Fruit fly (Drosophila melanogaster): ENCODE results near the gene ppk27.

The ppk27 gene

DNA sequence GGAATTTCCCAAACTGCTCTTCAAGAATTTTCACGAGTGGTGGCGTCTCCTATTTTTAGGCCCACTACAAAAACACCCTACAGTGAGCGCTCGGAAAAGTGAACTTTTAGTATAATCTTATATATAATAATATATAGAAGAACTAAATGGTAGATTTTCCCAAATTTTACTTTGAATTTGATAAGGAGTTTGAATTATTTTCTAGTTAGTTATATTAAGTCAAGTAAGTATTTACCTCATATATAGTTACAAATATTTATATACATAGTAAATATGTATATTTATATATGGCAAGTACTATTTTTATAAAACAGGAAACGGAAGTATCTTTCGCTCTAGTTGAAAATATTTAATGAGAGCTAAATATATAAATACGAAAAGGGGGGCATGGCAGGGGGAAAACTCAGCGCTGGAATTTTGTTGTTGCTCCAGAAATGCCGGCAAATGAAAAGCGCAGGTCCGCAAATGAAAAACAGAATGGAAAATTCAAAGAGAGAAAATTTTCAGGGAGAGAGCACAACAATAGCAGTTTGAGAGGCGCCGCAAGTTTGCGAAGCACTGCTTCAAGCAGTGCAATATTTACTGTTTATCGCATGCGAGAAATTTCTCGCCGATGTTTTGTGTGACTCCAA, 33.9 kb upstream of the ppk27 start (continued):
- TF ChIP-seq CG8388 (GFP tag; optimal IDR thresholded peaks at IDR 0.05) (peak; percentile 42), Optix (GFP tag; IDR thresholded peaks at IDR 0.05) (no peak; the same call in 2 of the 3 replicates), lov (optimal IDR thresholded peaks at IDR 0.05) (no peak), lov (GFP tag; IDR thresholded peaks at IDR 0.05) (no peak), CG10462 (GFP tag; optimal IDR thresholded peaks at IDR 0.05) (no peak), CG6765 (GFP tag; optimal IDR thresholded peaks at IDR 0.05) (no peak), tio (GFP tag; optimal IDR thresholded peaks at IDR 0.05) (no peak), her (GFP tag; optimal IDR thresholded peaks at IDR 0.05) (peak; percentile 4), Nf-YC (tag; optimal IDR thresholded peaks at IDR 0.05) (peak; percentile 53), fd96Cb (tag; optimal IDR thresholded peaks at IDR 0.05) (no peak), CG34376 (GFP tag; optimal IDR thresholded peaks at IDR 0.05) (no peak), Sin3A (optimal IDR thresholded peaks at IDR 0.05) (no peak), Ets65A (GFP tag) (no peak), Sry-β (GFP tag; optimal IDR thresholded peaks at IDR 0.05) (no peak), gem (tag; optimal IDR thresholded peaks at IDR 0.05) (peak; percentile 70), Meics (GFP tag; optimal IDR thresholded peaks at IDR 0.05) (peak; percentile 14), bsh (GFP tag; optimal IDR thresholded peaks at IDR 0.05) (peak in 1 of 2 experiments; percentile 40), sd (tag; optimal IDR thresholded peaks at IDR 0.05) (peak; percentile 93), CG3847 (GFP tag; IDR thresholded peaks at IDR 0.05) (no peak), sr (GFP tag; IDR thresholded peaks at IDR 0.05) (no peak), cas (GFP tag; IDR thresholded peaks at IDR 0.05) (no peak), Ssrp (tag; optimal IDR thresholded peaks at IDR 0.05) (peak; percentile 9), jing (GFP tag; optimal IDR thresholded peaks at IDR 0.05) (no peak), fru (optimal IDR thresholded peaks at IDR 0.05) (no peak), Hey (tag; optimal IDR thresholded peaks at IDR 0.05) (no peak), CG10565 (GFP tag; optimal IDR thresholded peaks at IDR 0.05) (no peak), Ada2b (GFP tag; IDR thresholded peaks at IDR 0.05) (no peak), Awh (GFP tag; IDR thresholded peaks at IDR 0.05) (no peak), CG6683 (GFP tag; optimal IDR thresholded peaks at IDR 0.05) (no peak), Dref (GFP tag; IDR thresholded peaks at IDR 0.05) (no peak), YL-1 (GFP tag; optimal IDR thresholded peaks at IDR 0.05) (peak; percentile 12), CG14050 (GFP tag; IDR thresholded peaks at IDR 0.05) (no peak), B-H2 (GFP tag; optimal IDR thresholded peaks at IDR 0.05) (peak; percentile 3), CG1602 (GFP tag; optimal IDR thresholded peaks at IDR 0.05) (no peak), sqz (GFP tag; optimal IDR thresholded peaks at IDR 0.05) (no peak), repo (GFP tag; optimal IDR thresholded peaks at IDR 0.05) (no peak), kay (GFP tag; optimal IDR thresholded peaks at IDR 0.05) (no peak), CG1647 (GFP tag; optimal IDR thresholded peaks at IDR 0.05) (no peak), unc-4 (GFP tag; IDR thresholded peaks at IDR 0.05; ENCODE audit: partially characterized antibody) (peak; percentile 54), nerfin-1 (tag; optimal IDR thresholded peaks at IDR 0.05) (peak; percentile 90), CG33213 (GFP tag; optimal IDR thresholded peaks at IDR 0.05) (no peak), wor (GFP tag; IDR thresholded peaks at IDR 0.05) (no peak), Hr39 (optimal IDR thresholded peaks at IDR 0.05) (no peak), MBD-R2 (GFP tag; IDR thresholded peaks at IDR 0.05) (peak; percentile 50), insv (GFP tag; optimal IDR thresholded peaks at IDR 0.05) (no peak), Kr (GFP tag; optimal IDR thresholded peaks at IDR 0.05) (no peak), CG3163 (GFP tag; optimal IDR thresholded peaks at IDR 0.05) (peak; percentile 64), Sox102F (GFP tag; optimal IDR thresholded peaks at IDR 0.05) (peak; percentile 23), pho (GFP tag; optimal IDR thresholded peaks at IDR 0.05) (no peak), CG18262 (tag; optimal IDR thresholded peaks at IDR 0.05) (peak; percentile 64), Antp (GFP tag; optimal IDR thresholded peaks at IDR 0.05) (no peak), Abd-B (GFP tag; optimal IDR thresholded peaks at IDR 0.05) (no peak)
